Fruit fly (Drosophila melanogaster): ENCODE results near the gene rhea.

Gene rhea

DNA sequence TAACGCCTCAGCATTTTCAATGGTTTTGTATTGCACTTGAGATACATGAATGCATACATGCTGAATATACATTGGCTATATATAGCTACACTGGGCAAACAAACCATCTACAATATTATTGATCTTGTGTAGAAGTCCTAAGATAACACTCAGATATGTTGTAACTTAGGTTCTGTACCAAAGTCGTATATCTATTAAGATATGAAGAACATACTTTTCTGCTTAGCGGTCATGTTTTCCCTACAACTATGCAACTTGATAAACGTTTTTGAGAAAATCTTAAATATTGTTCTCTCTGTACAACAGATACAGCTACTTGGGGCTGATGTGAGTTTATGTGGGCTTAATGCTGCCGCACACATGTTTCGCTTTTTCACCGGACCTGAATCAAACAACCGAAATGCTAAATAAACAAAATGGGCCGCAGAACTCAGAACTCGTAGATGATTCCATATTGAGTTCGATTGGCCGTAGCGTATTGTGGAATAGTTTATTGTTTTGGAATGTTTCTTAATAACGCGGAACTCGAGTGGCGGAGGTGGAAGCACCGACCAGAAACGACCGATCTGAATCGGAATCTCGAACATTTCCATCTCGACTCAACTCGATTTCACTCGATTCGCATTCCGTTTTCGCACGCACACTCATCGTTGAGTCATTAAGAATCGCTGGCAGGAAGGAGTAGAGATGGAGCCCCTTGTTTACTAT lies 4.5 kb downstream of the rhea start:
- TF ChIP-seq CG1620 (GFP tag; optimal IDR thresholded peaks at IDR 0.05), result no peak
- peak; percentile 33 for TF ChIP-seq CG7101 (tag; optimal IDR thresholded peaks at IDR 0.05)
- no peak for TF ChIP-seq Hr96 (GFP tag; optimal IDR thresholded peaks at IDR 0.05)
- TF ChIP-seq CG11617 (GFP tag; optimal IDR thresholded peaks at IDR 0.05), result no peak
- no peak for TF ChIP-seq cnc (optimal IDR thresholded peaks at IDR 0.05)
- TF ChIP-seq Clk (GFP tag; optimal IDR thresholded peaks at IDR 0.05), result no peak
- TF ChIP-seq ovo (GFP tag; optimal IDR thresholded peaks at IDR 0.05), result no peak
- TF ChIP-seq cic (GFP tag; optimal IDR thresholded peaks at IDR 0.05), result no peak
- TF ChIP-seq tj (GFP tag; optimal IDR thresholded peaks at IDR 0.05), result peak; percentile 97
- no peak for TF ChIP-seq toe (GFP tag; optimal IDR thresholded peaks at IDR 0.05)
- TF ChIP-seq CG7045 (GFP tag; optimal IDR thresholded peaks at IDR 0.05), result no peak
- TF ChIP-seq Mnt (GFP tag; optimal IDR thresholded peaks at IDR 0.05), result no peak
- no peak for TF ChIP-seq CG12768 (GFP tag; optimal IDR thresholded peaks at IDR 0.05)
- TF ChIP-seq CG14711 (tag; optimal IDR thresholded peaks at IDR 0.05), result peak; percentile 46
- peak; percentile 28 for TF ChIP-seq bab1 (GFP tag; optimal IDR thresholded peaks at IDR 0.05)
- no peak for TF ChIP-seq CG33017 (tag; optimal IDR thresholded peaks at IDR 0.05)
- no peak for TF ChIP-seq CG5204 (GFP tag; optimal IDR thresholded peaks at IDR 0.05)
- TF ChIP-seq kay (GFP tag; ENCODE audit: borderline replicate concordance), result no peak
- TF ChIP-seq Crg-1 (GFP tag; optimal IDR thresholded peaks at IDR 0.05), result no peak
- TF ChIP-seq pad (GFP tag; optimal IDR thresholded peaks at IDR 0.05), result no peak

DNA sequence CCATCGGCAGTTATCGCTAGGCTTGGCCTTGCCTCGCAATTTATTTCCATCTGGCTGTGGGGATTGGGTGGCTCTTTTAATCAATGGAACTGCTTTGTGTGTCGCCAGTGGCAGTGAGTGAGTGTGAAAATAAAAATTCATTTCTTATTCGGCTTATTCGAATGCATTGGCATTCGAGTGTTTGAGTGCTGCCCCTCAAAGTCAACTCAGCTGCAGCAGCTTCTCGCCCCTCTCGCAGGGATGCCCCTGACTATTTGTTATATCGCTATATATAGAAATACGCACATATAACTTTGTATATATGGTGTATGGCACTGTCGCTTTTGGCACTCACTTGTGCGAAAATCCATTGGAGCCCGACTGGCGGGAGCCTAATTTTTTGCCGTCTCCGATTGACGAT lies 6.0 kb downstream of the rhea start:
- no peak for TF ChIP-seq Mnt (GFP tag; optimal IDR thresholded peaks at IDR 0.05)
- TF ChIP-seq CG11617 (GFP tag; optimal IDR thresholded peaks at IDR 0.05), result no peak
- no peak for TF ChIP-seq ovo (GFP tag; optimal IDR thresholded peaks at IDR 0.05)
- no peak for TF ChIP-seq CG7101 (tag; optimal IDR thresholded peaks at IDR 0.05)
- TF ChIP-seq Hr96 (GFP tag; optimal IDR thresholded peaks at IDR 0.05), result no peak
- no peak for TF ChIP-seq CG14711 (tag; optimal IDR thresholded peaks at IDR 0.05)
- no peak for TF ChIP-seq CG1620 (GFP tag; optimal IDR thresholded peaks at IDR 0.05)
- no peak for TF ChIP-seq cnc (optimal IDR thresholded peaks at IDR 0.05)
- no peak for TF ChIP-seq pad (GFP tag; optimal IDR thresholded peaks at IDR 0.05)
- TF ChIP-seq cic (GFP tag; optimal IDR thresholded peaks at IDR 0.05), result no peak
- TF ChIP-seq CG12768 (GFP tag; optimal IDR thresholded peaks at IDR 0.05), result no peak
- no peak for TF ChIP-seq CG5204 (GFP tag; optimal IDR thresholded peaks at IDR 0.05)
- no peak for TF ChIP-seq tj (GFP tag; optimal IDR thresholded peaks at IDR 0.05)
- TF ChIP-seq Clk (GFP tag; optimal IDR thresholded peaks at IDR 0.05), result no peak
- TF ChIP-seq Crg-1 (GFP tag; optimal IDR thresholded peaks at IDR 0.05), result no peak
- no peak for TF ChIP-seq CG33017 (tag; optimal IDR thresholded peaks at IDR 0.05)
- no peak for TF ChIP-seq kay (GFP tag; ENCODE audit: borderline replicate concordance)

DNA sequence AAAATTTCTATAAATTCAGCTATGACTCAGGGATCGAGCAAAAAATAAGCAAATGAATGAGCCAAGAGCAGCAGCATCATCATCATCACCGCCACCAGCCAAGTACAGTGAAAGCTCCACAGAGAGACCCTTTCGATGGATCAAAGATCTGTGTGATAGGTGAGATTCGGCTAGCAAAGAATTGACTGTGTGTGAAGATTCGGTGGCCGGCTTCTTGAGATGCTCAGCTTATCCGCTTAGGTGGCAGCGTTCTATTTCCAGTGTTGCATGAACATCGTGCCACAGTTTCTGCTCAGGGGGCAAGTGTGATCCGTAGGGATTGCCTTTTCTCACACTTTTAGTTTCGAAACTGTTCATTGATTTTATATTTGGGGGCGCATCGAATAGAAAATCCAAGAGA lies 8.3 kb downstream of the rhea start:
- TF ChIP-seq toe (GFP tag; optimal IDR thresholded peaks at IDR 0.05) (no peak), CG7045 (GFP tag; optimal IDR thresholded peaks at IDR 0.05) (no peak), cnc (optimal IDR thresholded peaks at IDR 0.05) (no peak), cic (GFP tag; optimal IDR thresholded peaks at IDR 0.05) (no peak), Clk (GFP tag; optimal IDR thresholded peaks at IDR 0.05) (no peak), Crg-1 (GFP tag; optimal IDR thresholded peaks at IDR 0.05) (no peak)

DNA sequence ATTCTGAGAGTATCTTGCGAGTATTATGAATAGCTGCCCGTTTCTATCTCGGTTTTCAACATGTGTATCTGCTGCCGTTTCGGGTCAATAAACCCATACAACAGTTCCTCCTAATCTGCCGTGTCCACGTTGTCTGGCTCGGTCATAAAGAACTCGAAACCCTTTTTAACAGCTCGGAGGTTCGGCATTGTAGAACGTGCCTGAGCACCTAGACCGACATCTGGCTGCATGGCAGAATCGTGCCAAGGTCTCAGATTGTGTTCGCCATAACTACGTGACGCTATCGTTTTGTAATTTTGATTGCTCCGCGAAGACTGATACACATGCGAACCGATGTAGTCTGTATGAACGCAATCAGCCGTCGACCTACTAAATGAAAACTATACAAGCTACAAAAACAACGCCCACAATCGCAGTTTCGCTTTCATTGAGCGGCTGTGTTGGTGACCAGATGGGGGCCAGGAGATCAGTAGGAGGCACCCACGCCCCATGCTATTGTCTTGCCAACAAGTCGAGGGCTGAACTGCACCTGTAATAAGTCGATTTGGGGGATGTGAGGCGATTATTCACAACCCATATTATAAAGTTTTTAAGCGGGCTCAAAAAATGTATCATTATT lies 9.3 kb downstream of the rhea start:
- peak; percentile 22 for TF ChIP-seq cic (GFP tag; optimal IDR thresholded peaks at IDR 0.05)
- TF ChIP-seq CG7045 (GFP tag; optimal IDR thresholded peaks at IDR 0.05), result no peak

DNA sequence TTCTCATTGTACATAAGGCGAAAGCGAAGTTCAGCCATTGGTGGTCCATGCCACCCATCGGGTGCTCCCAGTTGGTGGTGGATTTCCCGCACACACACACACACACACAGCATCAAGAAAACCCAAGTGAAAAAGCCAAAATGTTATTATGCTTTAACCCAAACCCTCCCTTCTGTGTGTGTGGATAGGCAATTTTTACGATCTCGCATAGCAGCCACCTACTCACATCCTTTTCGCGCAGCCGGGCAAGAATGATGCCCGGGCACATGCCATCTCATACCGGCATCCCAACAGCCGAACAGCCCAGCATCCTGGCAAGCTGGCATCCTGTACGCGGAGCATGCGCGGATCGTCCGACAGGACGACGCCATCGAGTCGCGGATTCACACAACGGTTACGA lies 12.2 kb downstream of the rhea start:
- TF ChIP-seq Mnt (GFP tag; optimal IDR thresholded peaks at IDR 0.05), result no peak
- no peak for TF ChIP-seq CG1620 (GFP tag; optimal IDR thresholded peaks at IDR 0.05)
- TF ChIP-seq tj (GFP tag; optimal IDR thresholded peaks at IDR 0.05), result no peak
- no peak for TF ChIP-seq ovo (GFP tag; optimal IDR thresholded peaks at IDR 0.05)
- TF ChIP-seq pad (GFP tag; optimal IDR thresholded peaks at IDR 0.05), result no peak
- TF ChIP-seq CG14711 (tag; optimal IDR thresholded peaks at IDR 0.05), result no peak
- no peak for TF ChIP-seq CG7045 (GFP tag; optimal IDR thresholded peaks at IDR 0.05)
- TF ChIP-seq cic (GFP tag; optimal IDR thresholded peaks at IDR 0.05), result no peak
- TF ChIP-seq CG7101 (tag; optimal IDR thresholded peaks at IDR 0.05), result no peak
- TF ChIP-seq CG33017 (tag; optimal IDR thresholded peaks at IDR 0.05), result no peak
- no peak for TF ChIP-seq toe (GFP tag; optimal IDR thresholded peaks at IDR 0.05)

DNA sequence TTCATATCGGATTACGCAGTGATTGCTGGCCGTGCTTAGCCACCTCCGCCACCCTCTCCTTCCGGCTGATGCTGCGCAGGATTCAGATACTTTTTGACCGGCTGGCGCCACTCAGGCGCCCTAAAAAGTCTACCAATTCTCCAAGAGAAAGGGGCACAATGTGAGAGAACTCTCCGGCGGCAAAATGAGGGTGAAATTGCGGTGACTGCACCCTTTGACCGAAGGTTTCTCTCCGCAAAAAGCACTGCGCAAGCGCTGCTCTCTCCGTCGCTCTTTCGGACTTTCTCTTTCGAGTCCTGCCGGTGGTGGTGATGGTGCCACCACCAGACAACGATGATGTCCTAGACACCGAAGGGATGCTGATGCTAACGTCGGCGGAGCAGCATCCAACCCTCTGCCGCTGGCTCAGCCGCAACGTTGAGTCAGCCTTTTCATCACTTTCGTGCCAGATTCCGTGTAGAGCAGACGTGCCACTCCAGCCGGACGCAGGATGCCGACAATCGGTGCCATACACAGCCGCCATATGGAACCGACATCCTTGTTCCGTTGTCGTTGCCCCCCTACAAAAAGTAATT lies 15.0 kb downstream of the rhea start:
- TF ChIP-seq CG33017 (tag; optimal IDR thresholded peaks at IDR 0.05), result no peak
- no peak for TF ChIP-seq ovo (GFP tag; optimal IDR thresholded peaks at IDR 0.05)
- TF ChIP-seq tj (GFP tag; optimal IDR thresholded peaks at IDR 0.05), result no peak
- TF ChIP-seq bab1 (GFP tag; optimal IDR thresholded peaks at IDR 0.05), result no peak
- no peak for TF ChIP-seq Crg-1 (GFP tag; optimal IDR thresholded peaks at IDR 0.05)
- no peak for TF ChIP-seq kay (GFP tag; ENCODE audit: borderline replicate concordance)
- no peak for TF ChIP-seq CG14711 (tag; optimal IDR thresholded peaks at IDR 0.05)
- no peak for TF ChIP-seq CG7045 (GFP tag; optimal IDR thresholded peaks at IDR 0.05)
- TF ChIP-seq Mnt (GFP tag; optimal IDR thresholded peaks at IDR 0.05), result no peak
- TF ChIP-seq CG7101 (tag; optimal IDR thresholded peaks at IDR 0.05), result no peak
- TF ChIP-seq CG1620 (GFP tag; optimal IDR thresholded peaks at IDR 0.05), result no peak
